Worm (Caenorhabditis elegans) whole organism, L3 larva: Measurements from ENCODE around the gene F54C8.1.

Experiments
- R02D3.7 ChIP-seq: fragments of 150-350 bp; optimal IDR thresholded peaks from 2 replicates; lab custom pipeline; 2014; ENCODE audit warnings: missing biosample characterization, missing genetic modification characterization
- ZK546.5 ChIP-seq: sonication (generic microtip); optimal IDR thresholded peaks from 2 replicates; lab custom pipeline; 2017; ENCODE audit warnings: missing biosample characterization, missing genetic modification characterization
- aly-2 ChIP-seq: fragments of 150-350 bp; optimal IDR thresholded peaks from 2 replicates; lab custom pipeline; 2014; ENCODE audit warnings: missing biosample characterization, missing genetic modification characterization
- ama-1 ChIP-seq: fragments of 150-350 bp; optimal IDR thresholded peaks from 2 replicates; lab custom pipeline; 2018
- ceh-16 ChIP-seq: sonication (generic microtip); optimal IDR thresholded peaks from 2 replicates; lab custom pipeline; 2017; ENCODE audit warnings: missing biosample characterization, missing genetic modification characterization
- ceh-28 ChIP-seq: fragments of 150-350 bp; optimal IDR thresholded peaks from 2 replicates; lab custom pipeline; 2014; ENCODE audit warnings: missing biosample characterization, missing genetic modification reagents, missing genetic modification characterization
- daf-12 ChIP-seq: fragments of 150-350 bp; optimal IDR thresholded peaks from 2 replicates; lab custom pipeline; 2014; ENCODE audit warnings: missing biosample characterization, missing genetic modification reagents, missing genetic modification characterization
- egl-5 ChIP-seq: fragments of 150-350 bp; optimal IDR thresholded peaks from 2 replicates; lab custom pipeline; 2017; ENCODE audit warnings: missing biosample characterization, missing genetic modification reagents, missing genetic modification characterization, inconsistent platforms
- elt-2 ChIP-seq: sonication (generic microtip); optimal IDR thresholded peaks from 2 replicates; lab custom pipeline; 2016; ENCODE audit warnings: missing genetic modification reagents, mild to moderate bottlenecking, missing genetic modification characterization, missing compliant biosample characterization
- fkh-10 ChIP-seq: sonication (generic microtip); optimal IDR thresholded peaks from 2 replicates; lab custom pipeline; 2017; ENCODE audit warnings: missing biosample characterization, missing genetic modification reagents, missing genetic modification characterization
- fkh-2 ChIP-seq: fragments of 150-350 bp; optimal IDR thresholded peaks from 2 replicates; lab custom pipeline; 2014; ENCODE audit warnings: missing biosample characterization, missing genetic modification reagents, missing genetic modification characterization
- hmg-11 ChIP-seq: sonication (generic microtip); optimal IDR thresholded peaks from 2 replicates; lab custom pipeline; 2016; ENCODE audit warnings: missing genetic modification characterization, missing compliant biosample characterization
- jun-1 ChIP-seq: fragments of 150-350 bp; optimal IDR thresholded peaks from 2 replicates; lab custom pipeline; 2014; ENCODE audit warnings: missing biosample characterization, missing genetic modification reagents, missing genetic modification characterization
- lin-15B ChIP-seq: fragments of 150-350 bp; optimal IDR thresholded peaks from 2 replicates; lab custom pipeline; 2014; ENCODE audit warnings: missing biosample characterization, missing genetic modification characterization
- lin-39 ChIP-seq: fragments of 150-350 bp; optimal IDR thresholded peaks from 2 replicates; lab custom pipeline; 2018; ENCODE audit warnings: missing biosample characterization, missing genetic modification reagents, missing genetic modification characterization
- lsy-12 ChIP-seq: sonication (generic microtip); optimal IDR thresholded peaks from 2 replicates; lab custom pipeline; 2016; ENCODE audit warnings: mild to moderate bottlenecking, missing genetic modification characterization, missing compliant biosample characterization
- mdl-1 ChIP-seq: fragments of 150-350 bp; optimal IDR thresholded peaks from 2 replicates; lab custom pipeline; 2014; ENCODE audit warnings: missing biosample characterization, missing genetic modification characterization
- nfya-1 ChIP-seq: sonication (generic microtip); optimal IDR thresholded peaks from 2 replicates; lab custom pipeline; 2017; ENCODE audit warnings: missing genetic modification characterization, mild to moderate bottlenecking, missing compliant biosample characterization, antibody characterized with exemption, moderate library complexity; ENCODE audit not compliant: insufficient read depth
- nhr-23 ChIP-seq: fragments of 150-350 bp; optimal IDR thresholded peaks from 2 replicates; lab custom pipeline; 2014; ENCODE audit warnings: missing biosample characterization, missing genetic modification reagents, missing genetic modification characterization
- nhr-237 ChIP-seq: fragments of 150-350 bp; optimal IDR thresholded peaks from 2 replicates; lab custom pipeline; 2014; ENCODE audit warnings: missing biosample characterization, missing genetic modification characterization
- nhr-25 ChIP-seq: sonication (generic microtip); optimal IDR thresholded peaks from 2 replicates; lab custom pipeline; 2017; ENCODE audit warnings: missing biosample characterization, missing genetic modification characterization
- nhr-28 ChIP-seq: fragments of 150-350 bp; optimal IDR thresholded peaks from 2 replicates; lab custom pipeline; 2014; ENCODE audit warnings: missing biosample characterization, missing genetic modification characterization
- nhr-43 ChIP-seq: sonication (generic microtip); optimal IDR thresholded peaks from 2 replicates; lab custom pipeline; 2016; ENCODE audit warnings: mild to moderate bottlenecking, missing genetic modification characterization, missing compliant biosample characterization; ENCODE audit not compliant: poor library complexity, severe bottlenecking
- nhr-77 ChIP-seq: fragments of 150-350 bp; optimal IDR thresholded peaks from 2 replicates; lab custom pipeline; 2014; ENCODE audit warnings: missing biosample characterization, missing genetic modification characterization
- pha-4 ChIP-seq: fragments of 150-350 bp; optimal IDR thresholded peaks from 2 replicates; lab custom pipeline; 2014; ENCODE audit warnings: missing biosample characterization, missing genetic modification reagents, missing genetic modification characterization
- pqm-1 ChIP-seq: fragments of 150-350 bp; optimal IDR thresholded peaks from 2 replicates; lab custom pipeline; 2017; ENCODE audit warnings: missing biosample characterization, missing genetic modification characterization, inconsistent platforms
- snpc-4 ChIP-seq: fragments of 150-350 bp; optimal IDR thresholded peaks from 2 replicates; lab custom pipeline; 2014; ENCODE audit warnings: missing biosample characterization, missing genetic modification characterization
- unc-62 ChIP-seq: fragments of 150-350 bp; sonication (generic microtip); optimal IDR thresholded peaks from 4 replicates; lab custom pipeline; 2014; ENCODE audit warnings: missing biosample characterization, missing genetic modification reagents, missing genetic modification characterization
- zag-1 ChIP-seq: fragments of 150-350 bp; optimal IDR thresholded peaks from 2 replicates; lab custom pipeline; 2014; ENCODE audit warnings: missing biosample characterization, missing genetic modification characterization
- ztf-4 ChIP-seq: fragments of 150-350 bp; optimal IDR thresholded peaks from 2 replicates; lab custom pipeline; 2014; ENCODE audit warnings: missing biosample characterization, missing genetic modification characterization

F54C8.1 gene

ce11 chrIII:9457192-9458103 is 17.9 kb downstream of the F54C8.1 start:
- TF ChIP-seq aly-2 (tag; lab: Kevin White, UChicago) (no peak), mdl-1 (tag; lab: Kevin White, UChicago) (no peak), zag-1 (tag; lab: Kevin White, UChicago) (no peak), hmg-11 (no peak), fkh-2 (tag; lab: Kevin White, UChicago) (no peak), nhr-237 (tag; lab: Kevin White, UChicago) (no peak), nhr-28 (no peak), lin-39 (tag; lab: Kevin White, UChicago) (no peak), nhr-25 (peak; percentile 15), ztf-4 (tag; lab: Kevin White, UChicago) (no peak), unc-62 (peak; percentile 36), daf-12 (tag; lab: Kevin White, UChicago) (no peak), jun-1 (no peak), nhr-77 (tag; lab: Kevin White, UChicago) (no peak), ama-1 (peak; percentile 57), nfya-1 (peak; percentile 34), nhr-23 (tag; lab: Kevin White, UChicago) (peak; percentile 48), egl-5 (no peak), fkh-10 (GFP tag; lab: Kevin White, UChicago) (no peak), lin-15B (peak; percentile 10), snpc-4 (peak; percentile 21), ceh-28 (tag; lab: Kevin White, UChicago) (no peak), R02D3.7 (no peak), ZK546.5 (tag; lab: Kevin White, UChicago) (no peak)
- TF ChIP-seq, all 47 proteins: peak for 7

ce11 chrIII:9461894-9462784 is 22.6 kb downstream of the F54C8.1 start:
- TF ChIP-seq R02D3.7 (peak; percentile 14), lin-15B (no peak)

DNA sequence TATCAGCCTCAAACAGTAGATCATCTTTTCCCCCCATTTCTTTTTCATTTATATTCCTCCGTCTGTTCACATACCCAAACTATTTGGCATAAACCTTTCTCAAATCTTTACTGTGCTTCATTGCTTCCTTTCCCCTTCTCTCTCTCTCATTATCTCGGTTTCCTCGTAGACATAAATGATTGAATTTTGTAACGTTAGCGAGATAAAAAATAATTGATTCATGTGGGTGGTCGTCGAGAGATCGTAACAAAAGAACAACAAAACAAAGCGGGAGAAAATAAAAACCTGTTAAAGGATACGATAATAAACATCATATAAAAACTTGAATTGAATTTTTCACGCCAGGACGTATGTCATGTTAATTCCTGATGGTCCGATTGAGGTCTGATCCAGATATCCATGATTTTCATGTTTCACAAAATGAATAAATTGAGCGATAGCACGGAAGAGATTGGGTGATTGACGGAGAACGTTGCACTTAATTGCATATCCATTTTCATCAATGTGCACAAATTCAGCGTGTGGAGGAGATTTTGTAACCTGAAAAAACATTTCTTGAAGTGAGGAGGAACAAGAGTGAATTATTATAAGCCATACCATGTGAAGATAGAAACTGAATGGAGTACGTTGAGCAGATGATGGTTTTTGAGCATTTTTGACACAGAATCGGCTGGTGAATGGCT is 23.4 kb downstream of the F54C8.1 start:
- TF ChIP-seq ceh-16 (tag; lab: Kevin White, UChicago) = no peak
- peak; percentile 17 for TF ChIP-seq nhr-23 (tag; lab: Kevin White, UChicago)
- TF ChIP-seq, all 47 proteins: peak for 1

- TF ChIP-seq daf-12 (tag; lab: Kevin White, UChicago) (no peak), lin-15B (peak; percentile 79), lin-39 (tag; lab: Kevin White, UChicago) (no peak), hmg-11 (peak; percentile 8), pha-4 (tag; lab: Kevin White, UChicago) (peak; percentile 64), pqm-1 (peak; percentile 42), nfya-1 (peak; percentile 35), aly-2 (tag; lab: Kevin White, UChicago) (no peak), ceh-28 (tag; lab: Kevin White, UChicago) (no peak), lsy-12 (tag; lab: Kevin White, UChicago) (peak; percentile 21), nhr-43 (tag; lab: Kevin White, UChicago) (peak; percentile 77), nhr-23 (tag; lab: Kevin White, UChicago) (peak; percentile 66), fkh-10 (GFP tag; lab: Kevin White, UChicago) (no peak), elt-2 (tag; lab: Kevin White, UChicago) (peak; percentile 10)
These were observed 25.9 kb downstream of the F54C8.1 start, which contains the start of gene B0464.9 for ce11 chrIII:9465424-9465823. Gene B0464.9, plus strand, starts transcription at chrIII:9465767.
